Worm (Caenorhabditis elegans) whole organism, L2 larva: Measurements from ENCODE around the gene K07C11.7.
A peak's percentile ranks its signal among the peaks of the same experiment; 100 is the strongest.

Source experiments
- C34F6.9 ChIP-seq: fragments of 150-350 bp; optimal IDR thresholded peaks from 2 replicates; lab custom pipeline; 2014; ENCODE audit warnings: missing biosample characterization, missing genetic modification characterization
- R02D3.7 ChIP-seq: fragments of 150-350 bp; optimal IDR thresholded peaks from 2 replicates; lab custom pipeline; 2014; ENCODE audit warnings: missing biosample characterization, missing genetic modification characterization
- Y55F3AM.14 ChIP-seq: fragments of 200-800 bp; sonication (Bioruptor generic); optimal IDR thresholded peaks from 2 replicates; lab custom pipeline; 2018; ENCODE audit warnings: mild to moderate bottlenecking, missing genetic modification characterization, missing compliant biosample characterization
- aly-2 ChIP-seq: fragments of 150-350 bp; optimal IDR thresholded peaks from 2 replicates; lab custom pipeline; 2014; ENCODE audit warnings: missing biosample characterization, missing genetic modification characterization
- ama-1 ChIP-seq: fragments of 150-350 bp; optimal IDR thresholded peaks from 2 replicates; lab custom pipeline; 2018; ENCODE audit warnings: inconsistent platforms
- blmp-1 ChIP-seq: sonication (generic microtip); optimal IDR thresholded peaks from 2 replicates; lab custom pipeline; 2017; ENCODE audit warnings: missing genetic modification characterization, mild to moderate bottlenecking, missing compliant biosample characterization, antibody characterized with exemption, moderate library complexity; ENCODE audit not compliant: insufficient read depth
- ceh-82 ChIP-seq: fragments of 150-350 bp; optimal IDR thresholded peaks from 2 replicates; lab custom pipeline; 2014; ENCODE audit warnings: missing biosample characterization, missing genetic modification characterization
- crh-2 ChIP-seq: sonication (generic microtip); optimal IDR thresholded peaks from 2 replicates; lab custom pipeline; 2017; ENCODE audit warnings: missing biosample characterization, missing genetic modification characterization
- dmd-4 ChIP-seq: sonication (generic microtip); optimal IDR thresholded peaks from 2 replicates; lab custom pipeline; 2017; ENCODE audit warnings: missing biosample characterization, missing genetic modification characterization
- egl-27 ChIP-seq: sonication (generic microtip); optimal IDR thresholded peaks from 3 replicates; lab custom pipeline; 2017; ENCODE audit warnings: missing biosample characterization, missing genetic modification reagents, missing genetic modification characterization
- elt-1 ChIP-seq: fragments of 150-350 bp; optimal IDR thresholded peaks from 2 replicates; lab custom pipeline; 2014; ENCODE audit warnings: missing biosample characterization, missing genetic modification characterization
- elt-3 ChIP-seq: sonication (generic microtip); optimal IDR thresholded peaks from 2 replicates; lab custom pipeline; 2017; ENCODE audit warnings: missing biosample characterization, missing genetic modification characterization
- fos-1 ChIP-seq: fragments of 150-350 bp; optimal IDR thresholded peaks from 2 replicates; lab custom pipeline; 2014; ENCODE audit warnings: missing biosample characterization, missing genetic modification characterization
- gmeb-1 ChIP-seq: fragments of 150-350 bp; optimal IDR thresholded peaks from 2 replicates; lab custom pipeline; 2014; ENCODE audit warnings: missing biosample characterization, missing genetic modification characterization
- lin-11 ChIP-seq: fragments of 150-350 bp; sonication (generic microtip); optimal IDR thresholded peaks from 2 replicates; lab custom pipeline; 2014; ENCODE audit warnings: missing biosample characterization, missing genetic modification characterization, inconsistent platforms, mixed read lengths
- lin-13 ChIP-seq: fragments of 150-350 bp; optimal IDR thresholded peaks from 2 replicates; lab custom pipeline; 2014; ENCODE audit warnings: missing biosample characterization, missing genetic modification reagents, missing genetic modification characterization
- lin-39 ChIP-seq: fragments of 150-350 bp; optimal IDR thresholded peaks from 2 replicates; lab custom pipeline; 2014; ENCODE audit warnings: missing biosample characterization, missing genetic modification reagents, missing genetic modification characterization
- lsy-2 ChIP-seq, 2 experiments: fragments of 150-350 bp in 1 of 2; sonication (generic microtip) in 1 of 2; optimal IDR thresholded peaks; 2 replicates each; lab custom pipeline; 2014 to 2017; ENCODE audit warnings: missing biosample characterization in 2 of 2, missing genetic modification characterization in 2 of 2
- mab-5 ChIP-seq: fragments of 150-350 bp; optimal IDR thresholded peaks from 2 replicates; lab custom pipeline; 2014; ENCODE audit warnings: missing biosample characterization, missing genetic modification characterization
- mbf-1 ChIP-seq: sonication (generic microtip); optimal IDR thresholded peaks from 2 replicates; lab custom pipeline; 2017; ENCODE audit warnings: missing biosample characterization, missing genetic modification characterization
- nhr-10 ChIP-seq: sonication (generic microtip); optimal IDR thresholded peaks from 2 replicates; lab custom pipeline; 2017; ENCODE audit warnings: missing biosample characterization, missing genetic modification characterization
- nhr-11 ChIP-seq: fragments of 150-350 bp; optimal IDR thresholded peaks from 2 replicates; lab custom pipeline; 2014; ENCODE audit warnings: missing biosample characterization, missing genetic modification characterization
- nhr-12 ChIP-seq: fragments of 150-350 bp; optimal IDR thresholded peaks from 2 replicates; lab custom pipeline; 2014; ENCODE audit warnings: missing biosample characterization, missing genetic modification characterization
- nhr-129 ChIP-seq: fragments of 150-350 bp; optimal IDR thresholded peaks from 2 replicates; lab custom pipeline; 2014; ENCODE audit warnings: missing biosample characterization, missing genetic modification characterization
- nhr-21 ChIP-seq: fragments of 150-350 bp; optimal IDR thresholded peaks from 2 replicates; lab custom pipeline; 2014; ENCODE audit warnings: missing biosample characterization, missing genetic modification characterization
- nhr-237 ChIP-seq: fragments of 150-350 bp; optimal IDR thresholded peaks from 2 replicates; lab custom pipeline; 2014; ENCODE audit warnings: missing biosample characterization, missing genetic modification characterization
- nhr-25 ChIP-seq: fragments of 150-350 bp; sonication (generic microtip); optimal IDR thresholded peaks from 3 replicates; lab custom pipeline; 2014; ENCODE audit warnings: missing biosample characterization, missing genetic modification characterization
- nhr-6 ChIP-seq: fragments of 150-350 bp; optimal IDR thresholded peaks from 2 replicates; lab custom pipeline; 2014; ENCODE audit warnings: missing biosample characterization, missing genetic modification characterization
- nhr-77 ChIP-seq: fragments of 150-350 bp; optimal IDR thresholded peaks from 2 replicates; lab custom pipeline; 2014; ENCODE audit warnings: missing biosample characterization, missing genetic modification characterization
- peb-1 ChIP-seq: fragments of 150-350 bp; optimal IDR thresholded peaks from 2 replicates; lab custom pipeline; 2014; ENCODE audit warnings: missing biosample characterization, missing genetic modification characterization
- sma-3 ChIP-seq: sonication (generic microtip); optimal IDR thresholded peaks from 2 replicates; lab custom pipeline; 2016; ENCODE audit warnings: missing genetic modification reagents, missing genetic modification characterization, missing compliant biosample characterization
- sma-9 ChIP-seq, 2 experiments: fragments of 150-350 bp in 1 of 2; sonication (generic microtip) in 1 of 2; optimal IDR thresholded peaks; 2 replicates each; lab custom pipeline; 2014 to 2016; ENCODE audit warnings: missing genetic modification characterization in 2 of 2, mild to moderate bottlenecking in 1 of 2, missing biosample characterization in 1 of 2, missing compliant biosample characterization in 1 of 2, missing genetic modification reagents in 1 of 2, moderate library complexity in 1 of 2
- unc-39 ChIP-seq: fragments of 150-350 bp; optimal IDR thresholded peaks from 2 replicates; lab custom pipeline; 2014; ENCODE audit warnings: missing biosample characterization, missing genetic modification characterization
- unc-55 ChIP-seq: fragments of 150-350 bp; sonication (generic microtip); optimal IDR thresholded peaks from 3 replicates; lab custom pipeline; 2014; ENCODE audit warnings: missing biosample characterization, missing genetic modification reagents, missing genetic modification characterization
- unc-62 ChIP-seq: fragments of 150-350 bp; optimal IDR thresholded peaks from 2 replicates; lab custom pipeline; 2014; ENCODE audit warnings: missing biosample characterization, missing genetic modification reagents, missing genetic modification characterization
- ztf-1 ChIP-seq: fragments of 200-800 bp; sonication (Bioruptor generic); conservative IDR thresholded peaks from 2 replicates; pipeline ENCODE4 v1.3.6; 2022; ENCODE audit warnings: missing genetic modification characterization, missing compliant biosample characterization
- ztf-11 ChIP-seq: sonication (generic microtip); optimal IDR thresholded peaks from 2 replicates; lab custom pipeline; 2017; ENCODE audit warnings: missing biosample characterization, missing genetic modification characterization

K07C11.7 gene

DNA sequence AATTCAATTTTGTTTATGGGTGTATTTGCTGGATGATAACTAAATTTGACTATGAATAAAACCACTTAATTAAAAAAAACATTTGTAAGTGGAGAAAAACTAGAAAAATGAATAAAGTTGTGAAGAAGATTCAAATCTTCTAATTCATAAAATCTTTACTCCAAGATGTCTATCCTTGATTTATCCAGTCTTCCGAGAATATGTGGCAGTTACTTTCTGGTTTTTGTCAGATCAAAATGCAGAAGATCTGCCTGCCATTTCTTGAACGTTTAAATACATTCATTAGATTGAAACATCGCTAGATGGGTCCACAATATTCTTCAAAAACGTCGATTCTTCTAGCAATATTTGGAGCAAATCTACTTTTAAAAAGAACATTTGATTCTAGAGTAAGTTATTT is 28.0 kb downstream of the K07C11.7 start, which contains the start of gene F20D6.2:
TSS of gene F20D6.2 (plus strand) at position 301 of the 400 bp plus-strand sequence.
- TF ChIP-seq lin-11 (tag; lab: Kevin White, UChicago) (no peak), Y55F3AM.14 (no peak), ztf-1 (GFP tag; lab: Robert Waterston, UW) (no peak), lin-39 (tag; lab: Kevin White, UChicago) (no peak), sma-9 (GFP tag; optimal IDR thresholded peaks at IDR 0.05; lab: Kevin White, UChicago) (no peak), sma-9 (tag; optimal IDR thresholded peaks at IDR 0.05; lab: Kevin White, UChicago) (no peak), elt-1 (no peak), nhr-12 (tag; lab: Kevin White, UChicago) (no peak)

DNA sequence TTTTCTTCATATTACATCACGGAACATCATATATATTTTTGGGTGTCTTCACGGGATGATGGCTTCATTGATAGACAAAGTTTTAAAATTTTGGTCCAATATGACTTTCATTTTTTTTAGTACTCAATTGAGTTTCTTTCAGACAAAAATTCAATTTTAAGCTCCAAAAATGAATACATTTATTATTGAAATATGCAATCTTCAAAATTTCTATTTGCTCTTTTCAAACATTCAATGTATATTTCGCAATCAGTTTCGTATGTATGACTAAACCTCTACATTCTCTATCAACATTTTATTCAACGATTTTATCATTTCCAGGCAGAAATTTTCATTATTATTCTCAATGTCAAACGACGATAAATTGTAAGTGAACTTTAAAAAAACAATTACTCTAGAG is 30.4 kb downstream of the K07C11.7 start, which contains the start of gene srp-8:
TSS of gene srp-8 (plus strand) at position 301 of the 400 bp plus-strand sequence.
- TF ChIP-seq crh-2 (tag; lab: Kevin White, UChicago) (no peak), fos-1 (tag; lab: Kevin White, UChicago) (no peak), lin-39 (tag; lab: Kevin White, UChicago) (no peak), unc-39 (tag; lab: Kevin White, UChicago) (no peak), gmeb-1 (no peak), nhr-6 (tag; lab: Kevin White, UChicago) (no peak), nhr-129 (tag; lab: Kevin White, UChicago) (no peak), egl-27 (no peak), nhr-25 (tag; lab: Kevin White, UChicago) (no peak), peb-1 (tag; lab: Kevin White, UChicago) (no peak)

DNA sequence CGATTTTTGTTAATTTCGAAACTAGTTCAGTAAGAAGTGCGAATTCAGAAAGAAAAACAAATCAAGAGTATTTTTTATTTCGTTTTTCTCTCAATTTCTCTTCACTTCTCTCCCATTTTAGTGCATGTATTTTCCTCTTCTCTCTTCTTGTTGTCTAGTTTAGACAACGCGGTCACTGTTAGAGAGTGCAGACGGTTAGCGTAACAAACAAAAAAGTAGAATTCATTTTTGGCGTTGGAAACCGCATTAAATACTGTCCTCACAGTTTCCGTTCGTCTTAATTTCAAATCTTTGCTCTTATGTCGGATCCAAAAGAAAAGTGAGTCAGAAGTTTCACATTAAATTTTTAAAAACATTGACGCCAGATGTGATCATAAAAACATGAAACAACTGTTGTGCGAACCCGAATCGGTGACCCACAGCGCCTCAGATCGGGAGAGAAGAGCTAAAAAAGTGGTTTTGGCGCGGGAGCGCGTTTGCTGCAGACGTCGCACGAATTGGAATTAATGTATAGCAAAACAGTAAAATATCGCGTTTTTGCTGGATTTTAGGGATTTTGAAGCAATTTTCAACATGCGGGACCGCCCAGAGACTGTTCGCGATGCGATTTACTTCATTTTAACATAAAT is 34.7 kb downstream of the K07C11.7 start, which contains the start of gene srp-7:
TSS of gene srp-7 (plus strand) at position 213 of the 629 bp plus-strand sequence.
- peak; percentile 50 for TF ChIP-seq crh-2 (tag; lab: Kevin White, UChicago)
- no peak for TF ChIP-seq nhr-11 (tag; lab: Kevin White, UChicago)
- peak; percentile 29 for TF ChIP-seq ama-1 (lab: Kevin White, UChicago)
- no peak for TF ChIP-seq unc-39 (tag; lab: Kevin White, UChicago)
- no peak for TF ChIP-seq elt-1
- peak; percentile 19 for TF ChIP-seq unc-55 (GFP tag; lab: Kevin White, UChicago)
- TF ChIP-seq R02D3.7: no peak
- no peak for TF ChIP-seq peb-1 (tag; lab: Kevin White, UChicago)
- no peak for TF ChIP-seq lin-13 (GFP tag; lab: Kevin White, UChicago)
- TF ChIP-seq nhr-77 (tag; lab: Kevin White, UChicago): no peak
- no peak for TF ChIP-seq nhr-6 (tag; lab: Kevin White, UChicago)
- TF ChIP-seq aly-2: no peak
- peak; percentile 21 for TF ChIP-seq fos-1 (tag; lab: Kevin White, UChicago)
- no peak for TF ChIP-seq mab-5 (tag; lab: Kevin White, UChicago)
- peak; percentile 51 for TF ChIP-seq C34F6.9
- TF ChIP-seq, all 48 proteins: peak for 5

DNA sequence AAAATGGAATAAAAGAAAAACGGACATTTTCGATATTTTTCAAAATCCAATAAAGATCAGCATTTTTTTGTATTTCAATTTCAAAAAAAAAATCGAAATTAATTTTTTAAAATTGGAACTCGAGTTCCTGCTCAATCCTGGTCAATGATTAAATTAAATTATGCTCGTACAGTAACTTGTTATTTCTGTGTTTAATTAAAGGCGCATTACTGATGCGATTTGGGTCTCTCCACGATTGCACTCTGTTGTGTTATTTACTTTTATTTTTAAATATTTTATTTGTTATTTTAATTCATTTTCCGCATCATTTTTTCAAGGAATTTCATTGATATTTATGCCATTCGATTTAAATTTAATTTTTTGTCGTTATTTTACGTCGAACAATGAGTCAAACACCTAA is 35.5 kb downstream of the K07C11.7 start:
- no peak for TF ChIP-seq ceh-82
- TF ChIP-seq elt-3 (tag; lab: Kevin White, UChicago): no peak
- no peak for TF ChIP-seq sma-9 (GFP tag; optimal IDR thresholded peaks at IDR 0.05; lab: Kevin White, UChicago)
- no peak for TF ChIP-seq sma-9 (tag; optimal IDR thresholded peaks at IDR 0.05; lab: Kevin White, UChicago)
- TF ChIP-seq nhr-10 (tag; lab: Kevin White, UChicago): no peak
- TF ChIP-seq aly-2: no peak
- TF ChIP-seq ztf-1 (GFP tag; lab: Robert Waterston, UW): no peak
- no peak for TF ChIP-seq C34F6.9
- TF ChIP-seq nhr-237 (tag; lab: Kevin White, UChicago): no peak
- no peak for TF ChIP-seq ztf-11 (tag; lab: Kevin White, UChicago)
- no peak for TF ChIP-seq lsy-2 (tag; optimal IDR thresholded peaks at IDR 0.05; lab: Kevin White, UChicago)
- TF ChIP-seq sma-3 (GFP tag; lab: Kevin White, UChicago): no peak
- no peak for TF ChIP-seq unc-62
- TF ChIP-seq unc-39 (tag; lab: Kevin White, UChicago): no peak
- no peak for TF ChIP-seq mbf-1
- TF ChIP-seq lin-39 (tag; lab: Kevin White, UChicago): no peak
- no peak for TF ChIP-seq blmp-1 (tag; lab: Kevin White, UChicago)
- TF ChIP-seq dmd-4 (tag; lab: Kevin White, UChicago): no peak
- TF ChIP-seq unc-55 (GFP tag; lab: Kevin White, UChicago): no peak
- no peak for TF ChIP-seq nhr-12 (tag; lab: Kevin White, UChicago)
- no peak for TF ChIP-seq nhr-21 (tag; lab: Kevin White, UChicago)
